Worm (Caenorhabditis elegans) whole organism, late embryonic: ENCODE results near the gene lron-7.

Experiments used
- C38D4.7 ChIP-seq: fragments of 200-800 bp; sonication (Bioruptor generic); optimal IDR thresholded peaks from 2 replicates; lab custom pipeline; 2018; ENCODE audit warnings: mild to moderate bottlenecking, missing genetic modification characterization, moderate library complexity, missing compliant biosample characterization
- F13H6.1 ChIP-seq: sonication (generic microtip); optimal IDR thresholded peaks from 2 replicates; lab custom pipeline; 2016; ENCODE audit warnings: missing genetic modification characterization, missing compliant biosample characterization
- K09A11.1 ChIP-seq: sonication (generic microtip); optimal IDR thresholded peaks from 2 replicates; lab custom pipeline; 2017; ENCODE audit warnings: antibody characterized with exemption, mild to moderate bottlenecking, missing genetic modification characterization, missing compliant biosample characterization; ENCODE audit not compliant: insufficient read depth
- ahr-1 ChIP-seq: sonication (generic microtip); optimal IDR thresholded peaks from 2 replicates; lab custom pipeline; 2016; ENCODE audit warnings: missing genetic modification characterization, missing compliant biosample characterization
- ama-1 ChIP-seq: fragments of 150-350 bp; optimal IDR thresholded peaks from 2 replicates; lab custom pipeline; 2014
- ceh-18 ChIP-seq: sonication (generic microtip); optimal IDR thresholded peaks from 2 replicates; lab custom pipeline; 2016; ENCODE audit warnings: missing genetic modification characterization, missing compliant biosample characterization
- ceh-19 ChIP-seq: fragments of 200-800 bp; sonication (Bioruptor generic); optimal IDR thresholded peaks from 2 replicates; lab custom pipeline; 2018; ENCODE audit warnings: mild to moderate bottlenecking, missing genetic modification characterization, missing compliant biosample characterization
- ceh-24 ChIP-seq: sonication (generic microtip); optimal IDR thresholded peaks from 2 replicates; lab custom pipeline; 2016; ENCODE audit warnings: mild to moderate bottlenecking, missing genetic modification characterization, missing compliant biosample characterization
- ceh-30 ChIP-seq: fragments of 150-350 bp; optimal IDR thresholded peaks from 2 replicates; lab custom pipeline; 2014; ENCODE audit warnings: missing biosample characterization, missing genetic modification characterization
- ceh-48 ChIP-seq: sonication (generic microtip); optimal IDR thresholded peaks from 2 replicates; lab custom pipeline; 2016; ENCODE audit warnings: missing genetic modification characterization, inconsistent platforms, missing compliant biosample characterization
- ceh-9 ChIP-seq: sonication (generic microtip); optimal IDR thresholded peaks from 2 replicates; lab custom pipeline; 2016; ENCODE audit warnings: mild to moderate bottlenecking, missing genetic modification characterization, inconsistent platforms, missing compliant biosample characterization
- che-1 ChIP-seq: sonication (generic microtip); optimal IDR thresholded peaks from 2 replicates; lab custom pipeline; 2016; ENCODE audit warnings: mild to moderate bottlenecking, missing genetic modification characterization, missing compliant biosample characterization
- dmd-4 ChIP-seq: sonication (generic microtip); optimal IDR thresholded peaks from 2 replicates; lab custom pipeline; 2016; ENCODE audit warnings: borderline replicate concordance, missing genetic modification characterization, missing compliant biosample characterization
- dve-1 ChIP-seq: sonication (generic microtip); optimal IDR thresholded peaks from 2 replicates; lab custom pipeline; 2017; ENCODE audit warnings: antibody characterized with exemption, mild to moderate bottlenecking, missing genetic modification characterization, missing compliant biosample characterization
- elt-2 ChIP-seq: sonication (generic microtip); optimal IDR thresholded peaks from 2 replicates; lab custom pipeline; 2016; ENCODE audit warnings: missing genetic modification reagents, missing genetic modification characterization, missing compliant biosample characterization
- ets-4 ChIP-seq: sonication (generic microtip); optimal IDR thresholded peaks from 2 replicates; lab custom pipeline; 2016; ENCODE audit warnings: missing genetic modification characterization, missing compliant biosample characterization
- eyg-1 ChIP-seq: sonication (generic microtip); optimal IDR thresholded peaks from 2 replicates; lab custom pipeline; 2016; ENCODE audit warnings: missing genotype, missing genetic modification characterization, missing compliant biosample characterization
- fax-1 ChIP-seq: sonication (generic microtip); optimal IDR thresholded peaks from 2 replicates; lab custom pipeline; 2016; ENCODE audit warnings: missing genotype, missing genetic modification characterization, missing compliant biosample characterization
- fkh-10 ChIP-seq: fragments of 150-350 bp; optimal IDR thresholded peaks from 2 replicates; lab custom pipeline; 2014; ENCODE audit warnings: missing biosample characterization, missing genetic modification reagents, missing genetic modification characterization
- fkh-6 ChIP-seq: sonication (generic microtip); optimal IDR thresholded peaks from 2 replicates; lab custom pipeline; 2016; ENCODE audit warnings: missing genetic modification characterization, missing compliant biosample characterization
- gmeb-2 ChIP-seq: sonication (generic microtip); optimal IDR thresholded peaks from 2 replicates; lab custom pipeline; 2016; ENCODE audit warnings: missing genetic modification characterization, inconsistent platforms, missing compliant biosample characterization
- hlh-13 ChIP-seq: fragments of 200-800 bp; sonication (Bioruptor generic); optimal IDR thresholded peaks from 2 replicates; lab custom pipeline; 2018; ENCODE audit warnings: mild to moderate bottlenecking, missing genetic modification characterization, missing compliant biosample characterization
- hlh-15 ChIP-seq: sonication (generic microtip); optimal IDR thresholded peaks from 2 replicates; lab custom pipeline; 2016; ENCODE audit warnings: missing genetic modification characterization, missing compliant biosample characterization
- hlh-8 ChIP-seq: sonication (generic microtip); optimal IDR thresholded peaks from 2 replicates; lab custom pipeline; 2016; ENCODE audit warnings: missing genotype, missing genetic modification characterization, missing compliant biosample characterization
- lin-11 ChIP-seq: fragments of 200-800 bp; sonication (Bioruptor generic); optimal IDR thresholded peaks from 2 replicates; lab custom pipeline; 2018; ENCODE audit warnings: mild to moderate bottlenecking, missing genetic modification characterization, missing compliant biosample characterization
- nfya-1 ChIP-seq: sonication (generic microtip); optimal IDR thresholded peaks from 2 replicates; lab custom pipeline; 2017; ENCODE audit warnings: missing genetic modification characterization, mild to moderate bottlenecking, missing compliant biosample characterization, antibody characterized with exemption, moderate library complexity
- npax-4 ChIP-seq: sonication (generic microtip); optimal IDR thresholded peaks from 2 replicates; lab custom pipeline; 2016; ENCODE audit warnings: missing genetic modification characterization, missing compliant biosample characterization
- pag-3 ChIP-seq: sonication (generic microtip); optimal IDR thresholded peaks from 2 replicates; lab custom pipeline; 2016; ENCODE audit warnings: missing compliant biosample characterization, missing genetic modification characterization, borderline replicate concordance
- pax-1 ChIP-seq: fragments of 150-350 bp; optimal IDR thresholded peaks from 2 replicates; lab custom pipeline; 2014; ENCODE audit warnings: missing biosample characterization, missing genetic modification characterization
- pros-1 ChIP-seq: fragments of 150-350 bp; optimal IDR thresholded peaks from 2 replicates; lab custom pipeline; 2014; ENCODE audit warnings: missing biosample characterization, missing genetic modification reagents, missing genetic modification characterization
- rnt-1 ChIP-seq: sonication (generic microtip); optimal IDR thresholded peaks from 2 replicates; lab custom pipeline; 2016; ENCODE audit warnings: missing genetic modification characterization, missing compliant biosample characterization
- sdc-2 ChIP-seq: sonication (generic microtip); optimal IDR thresholded peaks from 2 replicates; lab custom pipeline; 2016; ENCODE audit warnings: missing genotype, missing genetic modification characterization, missing compliant biosample characterization
- sox-4 ChIP-seq: sonication (generic microtip); optimal IDR thresholded peaks from 2 replicates; lab custom pipeline; 2017; ENCODE audit warnings: mild to moderate bottlenecking, missing genetic modification characterization, inconsistent platforms, missing compliant biosample characterization
- syd-9 ChIP-seq: sonication (generic microtip); optimal IDR thresholded peaks from 2 replicates; lab custom pipeline; 2016; ENCODE audit warnings: mild to moderate bottlenecking, missing genetic modification characterization, moderate library complexity, missing compliant biosample characterization
- tbx-2 ChIP-seq: sonication (generic microtip); optimal IDR thresholded peaks from 2 replicates; lab custom pipeline; 2016; ENCODE audit warnings: missing genetic modification characterization, missing compliant biosample characterization
- ttx-3 ChIP-seq: sonication (generic microtip); optimal IDR thresholded peaks from 2 replicates; lab custom pipeline; 2016; ENCODE audit warnings: missing genetic modification reagents, missing genetic modification characterization, missing compliant biosample characterization
- unc-3 ChIP-seq, 2 experiments: fragments of 200-800 bp in 1 of 2; sonication (Bioruptor generic) in 1 of 2; sonication (generic microtip) in 1 of 2; conservative IDR thresholded peaks in 1 of 2; optimal IDR thresholded peaks in 1 of 2; 2 replicates each; pipeline versions ENCODE4 v1.3.6 to Lab custom; 2016 to 2022; ENCODE audit warnings: missing compliant biosample characterization in 2 of 2, missing genetic modification characterization in 2 of 2, missing genetic modification reagents in 1 of 2
- unc-55 ChIP-seq: sonication (generic microtip); optimal IDR thresholded peaks from 2 replicates; lab custom pipeline; 2017; ENCODE audit warnings: missing biosample characterization, missing genetic modification reagents, missing genetic modification characterization
- zip-5 ChIP-seq: sonication (generic microtip); optimal IDR thresholded peaks from 2 replicates; lab custom pipeline; 2016; ENCODE audit warnings: missing genetic modification characterization, missing compliant biosample characterization
- ztf-16 ChIP-seq: sonication (generic microtip); optimal IDR thresholded peaks from 2 replicates; lab custom pipeline; 2017; ENCODE audit warnings: missing genetic modification characterization, missing compliant biosample characterization

lron-7 gene

DNA sequence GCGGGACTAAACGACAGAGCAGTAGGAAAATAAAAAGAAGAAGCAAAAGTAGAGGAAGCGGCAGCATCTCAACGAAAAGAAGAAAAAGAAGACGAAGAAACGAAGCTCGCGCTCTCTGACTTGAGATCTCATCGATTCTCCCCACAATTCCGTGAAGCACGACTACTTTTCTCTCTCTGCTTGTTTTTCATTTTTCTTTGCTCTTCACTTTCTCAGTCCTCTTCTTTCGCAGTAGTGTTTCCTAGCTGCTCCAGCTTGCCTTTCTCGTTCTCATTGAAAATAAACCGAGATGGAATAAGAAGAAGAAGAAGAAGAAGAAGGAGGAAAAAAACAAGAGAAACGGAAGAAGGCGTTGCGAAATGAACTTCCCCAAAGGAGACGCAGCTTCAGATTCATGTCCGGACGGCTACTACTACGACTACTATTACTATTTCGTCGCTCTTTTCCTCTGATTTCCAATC lies 7.2 kb upstream of the lron-7 start (continued):
- TF ChIP-seq ceh-48 (tag; lab: Kevin White, UChicago) (peak; percentile 35), hlh-15 (tag; lab: Kevin White, UChicago) (no peak), unc-3 (GFP tag; conservative IDR thresholded peaks at IDR 0.05; lab: Robert Waterston, UW) (no peak), unc-3 (tag; optimal IDR thresholded peaks at IDR 0.05; lab: Kevin White, UChicago) (no peak), sox-4 (tag; lab: Kevin White, UChicago) (no peak), fkh-10 (GFP tag; lab: Kevin White, UChicago) (no peak), fkh-6 (tag; lab: Kevin White, UChicago) (no peak), pag-3 (no peak), fax-1 (tag; lab: Kevin White, UChicago) (no peak), tbx-2 (tag; lab: Kevin White, UChicago) (peak; percentile 53), hlh-13 (GFP tag; lab: Kevin White, UChicago) (no peak), C38D4.7 (GFP tag; lab: Kevin White, UChicago) (no peak), K09A11.1 (tag; lab: Kevin White, UChicago) (no peak)
- TF ChIP-seq, all 69 proteins: peak for 7

DNA sequence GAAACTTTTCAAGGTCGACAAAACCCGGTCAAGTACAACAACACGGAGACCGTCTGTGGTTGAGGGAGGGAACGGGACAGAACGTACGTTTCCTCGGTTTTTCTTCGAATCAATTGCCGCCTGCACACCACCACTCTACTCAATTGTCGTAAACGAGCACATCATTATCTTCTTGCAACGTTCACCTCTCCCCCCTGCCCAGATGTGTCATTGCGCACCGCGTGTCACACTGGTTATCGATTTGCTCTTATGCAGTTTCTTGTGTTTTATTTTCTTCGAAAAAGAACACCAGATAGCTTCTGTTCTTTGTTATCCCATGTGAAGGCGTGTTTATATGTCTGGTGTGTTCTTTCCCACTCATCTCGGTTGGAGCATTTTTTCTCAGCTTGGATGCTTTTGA lies 2.4 kb upstream of the lron-7 start:
- TF ChIP-seq elt-2 (tag; lab: Kevin White, UChicago) (peak; percentile 17), unc-3 (GFP tag; conservative IDR thresholded peaks at IDR 0.05; lab: Robert Waterston, UW) (no peak), unc-3 (tag; optimal IDR thresholded peaks at IDR 0.05; lab: Kevin White, UChicago) (no peak), ceh-48 (tag; lab: Kevin White, UChicago) (peak; percentile 25), sdc-2 (tag; lab: Kevin White, UChicago) (peak; percentile 91)

DNA sequence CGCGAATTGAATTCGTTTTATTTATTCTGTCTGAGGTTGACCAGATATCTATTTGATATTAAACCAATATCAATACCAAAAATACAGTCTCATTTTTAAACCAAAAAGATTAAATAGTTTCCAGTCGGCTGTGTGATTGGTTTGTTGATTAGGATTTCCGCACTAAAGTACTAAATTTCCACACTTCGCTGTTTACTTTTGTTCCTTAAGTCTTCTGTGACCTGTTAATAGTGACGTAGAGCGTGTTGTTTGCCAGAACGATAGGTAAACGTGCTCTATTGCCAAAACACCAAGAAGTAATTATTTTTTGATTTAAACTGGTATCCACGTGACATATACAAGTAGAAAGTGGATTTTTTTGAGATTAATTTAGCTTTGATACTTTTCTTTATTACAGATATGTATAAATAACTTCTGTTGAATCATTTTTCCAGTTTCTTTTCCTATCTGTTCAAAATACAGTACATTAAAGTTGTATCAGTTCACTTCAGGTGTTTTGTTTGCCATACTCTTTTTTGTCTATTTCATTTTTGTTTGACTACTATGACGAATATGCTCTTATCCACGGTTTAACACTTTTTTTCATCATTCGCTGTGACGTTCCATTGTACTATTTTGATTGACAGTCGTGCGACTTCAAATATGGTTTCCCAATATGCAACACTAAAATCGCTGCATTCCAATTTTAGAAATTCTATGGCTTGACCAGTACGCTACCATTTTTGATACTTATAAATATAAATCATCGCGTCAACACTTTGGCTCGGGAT lies 888 bp upstream of the lron-7 start:
- TF ChIP-seq pros-1 (no peak), ceh-24 (tag; lab: Kevin White, UChicago) (no peak), dve-1 (tag; lab: Kevin White, UChicago) (no peak), npax-4 (tag; lab: Kevin White, UChicago) (no peak), ztf-16 (tag; lab: Kevin White, UChicago) (no peak), C38D4.7 (GFP tag; lab: Kevin White, UChicago) (no peak), gmeb-2 (no peak), zip-5 (tag; lab: Kevin White, UChicago) (no peak), F13H6.1 (no peak), hlh-15 (tag; lab: Kevin White, UChicago) (no peak), ahr-1 (tag; lab: Kevin White, UChicago) (no peak), sdc-2 (tag; lab: Kevin White, UChicago) (no peak)

DNA sequence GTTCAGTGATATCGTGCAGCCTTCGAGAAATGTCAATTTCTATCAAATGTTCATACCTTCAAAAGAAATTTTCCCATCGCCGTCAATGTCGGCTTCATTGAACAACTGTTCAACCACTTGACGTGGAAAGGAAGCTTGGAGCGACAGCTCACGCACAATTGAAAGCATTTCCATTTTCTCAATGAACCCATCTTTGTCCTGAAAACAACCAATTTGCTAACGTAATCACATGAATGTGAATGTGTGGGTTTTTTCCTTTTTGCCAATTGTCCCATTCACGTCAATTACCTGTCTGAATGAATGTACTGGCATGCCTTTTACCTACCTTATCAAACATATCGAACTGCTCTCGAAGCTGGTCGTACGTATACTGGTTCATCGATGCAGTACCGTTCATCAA lies 4.4 kb downstream of the lron-7 start:
- TF ChIP-seq elt-2 (tag; lab: Kevin White, UChicago) (no peak), eyg-1 (tag; lab: Kevin White, UChicago) (no peak), fkh-6 (tag; lab: Kevin White, UChicago) (no peak), syd-9 (no peak)

DNA sequence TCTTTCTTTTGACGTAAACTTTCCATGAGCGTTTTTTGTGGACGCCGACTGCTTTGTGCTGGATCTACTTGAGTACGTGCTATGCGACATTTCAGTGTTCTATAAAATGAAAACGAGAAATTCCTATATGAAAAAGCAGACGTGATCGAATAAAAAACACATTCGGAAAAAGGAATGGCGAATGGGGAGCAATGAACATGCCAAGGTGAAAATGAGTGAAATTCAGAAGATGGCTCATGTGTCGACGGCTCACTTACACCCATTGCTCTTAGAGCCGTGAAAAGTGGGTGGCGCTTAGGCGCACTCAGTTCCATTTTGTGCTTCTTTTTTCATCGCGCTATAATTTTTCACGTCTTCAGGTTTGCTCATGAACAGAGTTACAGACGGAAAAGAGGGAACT lies 6.7 kb downstream of the lron-7 start, which contains the start of gene K03A1.4:
Gene K03A1.4, minus strand, starts transcription at position 101 of the 400 bp plus-strand sequence.
- no peak for TF ChIP-seq ceh-18

DNA sequence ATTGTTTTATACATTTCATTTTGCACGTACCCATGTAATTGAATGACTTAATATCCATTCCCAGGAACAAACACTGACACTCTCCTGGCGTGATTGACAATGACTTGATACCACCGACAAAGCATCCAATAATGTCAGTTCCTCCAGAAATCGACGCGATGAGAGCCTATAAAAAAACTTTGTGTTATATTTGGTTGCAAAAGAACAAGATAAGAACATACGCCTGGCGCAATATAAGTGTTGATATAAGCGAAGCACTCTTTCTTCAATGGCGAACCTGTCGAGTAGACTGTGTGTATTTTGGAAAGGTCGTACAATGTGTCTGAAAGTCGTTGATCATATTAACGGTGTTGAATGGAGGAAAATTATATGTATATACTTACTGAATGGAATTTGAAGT lies 11.2 kb downstream of the lron-7 start:
- TF ChIP-seq dmd-4 (tag; lab: Kevin White, UChicago) (no peak), npax-4 (tag; lab: Kevin White, UChicago) (no peak), tbx-2 (tag; lab: Kevin White, UChicago) (no peak), unc-55 (GFP tag; lab: Kevin White, UChicago) (no peak), lin-11 (tag; lab: Kevin White, UChicago) (no peak), che-1 (no peak), hlh-8 (tag; lab: Kevin White, UChicago) (no peak), ceh-19 (no peak), nfya-1 (tag; lab: Kevin White, UChicago) (no peak), C38D4.7 (GFP tag; lab: Kevin White, UChicago) (no peak), ets-4 (tag; lab: Kevin White, UChicago) (no peak), sdc-2 (tag; lab: Kevin White, UChicago) (no peak), K09A11.1 (tag; lab: Kevin White, UChicago) (no peak), ttx-3 (tag; lab: Kevin White, UChicago) (no peak), pax-1 (tag; lab: Kevin White, UChicago) (no peak), ceh-9 (tag; lab: Kevin White, UChicago) (no peak), ceh-30 (tag; lab: Kevin White, UChicago) (no peak), rnt-1 (no peak), ama-1 (lab: Kevin White, UChicago) (no peak)
